Worm (Caenorhabditis elegans) whole organism, L2 larva: ENCODE measurements around the gene rpc-2.

Source experiments
- alr-1 ChIP-seq: fragments of 150-350 bp; optimal IDR thresholded peaks from 2 replicates; lab custom pipeline; 2014; ENCODE audit warnings: missing biosample characterization, missing genetic modification characterization
- ama-1 ChIP-seq: fragments of 150-350 bp; optimal IDR thresholded peaks from 2 replicates; lab custom pipeline; 2018; ENCODE audit warnings: inconsistent platforms
- lsy-2 ChIP-seq, 2 experiments: fragments of 150-350 bp in 1 of 2; sonication (generic microtip) in 1 of 2; optimal IDR thresholded peaks; 2 replicates each; lab custom pipeline; 2014 to 2017; ENCODE audit warnings: missing biosample characterization in 2 of 2, missing genetic modification characterization in 2 of 2

ce11 chrIII:5550844-5551243, 6.3 kb upstream of the rpc-2 start:
- TF ChIP-seq alr-1 (tag; lab: Kevin White, UChicago): no peak
- TF ChIP-seq lsy-2 (tag; optimal IDR thresholded peaks at IDR 0.05; lab: Kevin White, UChicago): peak in 1 of 2 experiments; percentile 19
- peak; percentile 79 for TF ChIP-seq ama-1
